Fruit fly (Drosophila melanogaster): ENCODE results near the gene Ssk.

DNA sequence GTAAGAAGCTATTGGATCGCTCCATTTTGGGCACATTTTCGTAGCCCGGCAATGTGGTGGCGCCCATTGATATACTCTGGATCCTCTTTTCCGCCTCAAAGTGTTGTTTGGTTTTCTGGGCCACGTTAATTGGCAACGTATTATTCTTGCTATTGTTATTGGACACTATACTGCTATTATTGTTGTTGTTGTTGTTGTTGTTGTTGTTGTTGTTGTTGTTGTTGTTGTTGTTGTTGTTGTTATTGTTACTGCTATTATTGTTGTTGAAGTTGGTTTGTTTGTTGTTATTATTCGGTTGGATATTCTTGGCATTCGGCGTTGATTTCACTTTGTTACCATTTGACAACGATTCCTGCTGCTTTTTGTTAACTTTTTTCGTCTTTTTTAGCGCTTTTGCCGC is 3.5 kb downstream of the Ssk start:
- TF ChIP-seq CTCF (optimal IDR thresholded peaks at IDR 0.05), result no peak
- TF ChIP-seq CG8478 (optimal IDR thresholded peaks at IDR 0.05), result no peak
